Worm (Caenorhabditis elegans) whole organism, late embryonic: ENCODE data around the gene srd-44.
"Not testable (repeated sequence)": the region's sequence is repeated elsewhere in the genome, so short reads cannot be mapped to it uniquely, and the experiment has no call there.

Source experiments
- che-1 ChIP-seq: sonication (generic microtip); optimal IDR thresholded peaks from 2 replicates; lab custom pipeline; 2016; ENCODE audit warnings: mild to moderate bottlenecking, missing genetic modification characterization, missing compliant biosample characterization
- hlh-8 ChIP-seq: sonication (generic microtip); optimal IDR thresholded peaks from 2 replicates; lab custom pipeline; 2016; ENCODE audit warnings: missing genotype, missing genetic modification characterization, missing compliant biosample characterization
- pros-1 ChIP-seq: fragments of 150-350 bp; optimal IDR thresholded peaks from 2 replicates; lab custom pipeline; 2014; ENCODE audit warnings: missing biosample characterization, missing genetic modification reagents, missing genetic modification characterization

- not testable (repeated sequence) for TF ChIP-seq che-1 (tag; lab: Kevin White, UChicago); hlh-8 (tag; lab: Kevin White, UChicago); pros-1
Observed at ce11 chrX:12302755-12303154, 35.5 kb upstream of the srd-44 start, which contains the start of gene dot-1.3.
